In genomic region chrX:3678507-3679175, ce11 we compare ENCODE assay signal across 2 worm cellular contexts.
TF ChIP-seq lines count a peak whose summit lies in the region.

TSS of gene tag-52 (minus strand) at chrX:3678557.

TF ChIP-seq in whole organism, L2 larva, 48 proteins besides CTCF, POLR2A, EP300 and RAD21 (continued from another document):
- TF ChIP-seq lin-39 (tag; optimal IDR thresholded peaks at IDR 0.05; lab: Kevin White, UChicago) (no peak), R02D3.7 (tag; optimal IDR thresholded peaks at IDR 0.05; lab: Kevin White, UChicago) (no peak), C34F6.9 (tag; optimal IDR thresholded peaks at IDR 0.05; lab: Kevin White, UChicago) (no peak), nhr-21 (tag; optimal IDR thresholded peaks at IDR 0.05; lab: Kevin White, UChicago) (peak; percentile 1), lin-11 (tag; optimal IDR thresholded peaks at IDR 0.05; lab: Kevin White, UChicago) (no peak), gmeb-1 (tag; optimal IDR thresholded peaks at IDR 0.05; lab: Kevin White, UChicago) (peak; percentile 32), fos-1 (tag; optimal IDR thresholded peaks at IDR 0.05; lab: Kevin White, UChicago) (peak; percentile 16), F13H6.1 (tag; optimal IDR thresholded peaks at IDR 0.05; lab: Kevin White, UChicago) (peak; percentile 21), peb-1 (tag; optimal IDR thresholded peaks at IDR 0.05; lab: Kevin White, UChicago) (no peak), dmd-4 (tag; optimal IDR thresholded peaks at IDR 0.05; lab: Kevin White, UChicago) (no peak)

TF ChIP-seq in whole organism, L4 larva, 104 proteins besides CTCF, POLR2A, EP300 and RAD21 (continued from another document):
- TF ChIP-seq hmg-1.1 (GFP tag; IDR thresholded peaks at IDR 0.05; lab: Robert Waterston, UW) (peak; percentile 57; the same call in 1 of the 2 replicates), pqm-1 (tag; optimal IDR thresholded peaks at IDR 0.05; lab: Kevin White, UChicago) (peak; percentile 9), ztf-11 (tag; optimal IDR thresholded peaks at IDR 0.05; lab: Kevin White, UChicago) (no peak), ztf-7 (tag; optimal IDR thresholded peaks at IDR 0.05; lab: Kevin White, UChicago) (no peak), D1046.2 (GFP tag; IDR thresholded peaks at IDR 0.05; lab: Robert Waterston, UW) (no peak), aha-1 (tag; lab: Kevin White, UChicago) (no peak), mdl-1 (tag; optimal IDR thresholded peaks at IDR 0.05; lab: Kevin White, UChicago) (peak in 1 of 2 experiments; percentile 32), unc-62 (GFP tag; optimal IDR thresholded peaks at IDR 0.05 in 1 of 2; lab: Kevin White, UChicago) (peak in 1 of 2 experiments; percentile 82), unc-62 (tag; optimal IDR thresholded peaks at IDR 0.05; lab: Kevin White, UChicago) (no peak), lin-38 (GFP tag; IDR thresholded peaks at IDR 0.05; lab: Robert Waterston, UW) (peak; percentile 64), ceh-32 (tag; optimal IDR thresholded peaks at IDR 0.05; lab: Kevin White, UChicago; ENCODE audit: poor library complexity) (no peak), rbr-2 (tag; optimal IDR thresholded peaks at IDR 0.05; lab: Kevin White, UChicago) (peak; percentile 16), hlh-11 (tag; optimal IDR thresholded peaks at IDR 0.05; lab: Kevin White, UChicago) (peak; percentile 83), daf-19 (GFP tag; conservative IDR thresholded peaks at IDR 0.05; lab: Robert Waterston, UW) (no peak), hif-1 (tag; optimal IDR thresholded peaks at IDR 0.05; lab: Kevin White, UChicago) (peak in 1 of 2 experiments; percentile 32), set-16 (GFP tag; IDR thresholded peaks at IDR 0.05; lab: Robert Waterston, UW) (peak; percentile 27; the same call in 1 of the 2 replicates), lin-15B (tag; optimal IDR thresholded peaks at IDR 0.05; lab: Kevin White, UChicago) (no peak)
